Worm (Caenorhabditis elegans): ENCODE measurements around the gene ZK354.8.

- TF ChIP-seq nhr-12 (tag; optimal IDR thresholded peaks at IDR 0.05): no peak
- no peak for TF ChIP-seq nhr-76 (tag; optimal IDR thresholded peaks at IDR 0.05)
- no peak for TF ChIP-seq ceh-43 (GFP tag; optimal IDR thresholded peaks at IDR 0.05)
- TF ChIP-seq snpc-4 (tag; optimal IDR thresholded peaks at IDR 0.05): no peak
- no peak for TF ChIP-seq ztf-11 (tag; optimal IDR thresholded peaks at IDR 0.05)
- no peak for TF ChIP-seq lsy-2 (tag; optimal IDR thresholded peaks at IDR 0.05)
Measured at ce11 chrIV:5277752-5278151, 28.2 kb downstream of the ZK354.8 start, which contains the start of gene F36H12.17.
